Worm (Caenorhabditis elegans) whole organism, early embryonic: ENCODE results near the gene pals-34.

Experiments
- B0310.2 ChIP-seq: sonication (generic microtip); optimal IDR thresholded peaks from 2 replicates; lab custom pipeline; 2016; ENCODE audit warnings: mild to moderate bottlenecking, missing genetic modification characterization, missing compliant biosample characterization
- F13C5.2 ChIP-seq: sonication (generic microtip); optimal IDR thresholded peaks from 2 replicates; lab custom pipeline; 2017; ENCODE audit warnings: mild to moderate bottlenecking, missing genetic modification characterization, inconsistent platforms, missing compliant biosample characterization
- aly-1 ChIP-seq: sonication (generic microtip); optimal IDR thresholded peaks from 2 replicates; lab custom pipeline; 2016; ENCODE audit warnings: missing genetic modification characterization, missing compliant biosample characterization
- ama-1 ChIP-seq: fragments of 150-350 bp; optimal IDR thresholded peaks from 2 replicates; lab custom pipeline; 2014
- ceh-36 ChIP-seq: sonication (generic microtip); optimal IDR thresholded peaks from 2 replicates; lab custom pipeline; 2016; ENCODE audit warnings: missing genetic modification characterization, inconsistent platforms, missing compliant biosample characterization
- flt-1 ChIP-seq: fragments of 200-800 bp; sonication (Bioruptor generic); IDR thresholded peaks from 2 replicates; pipeline ENCODE4 v1.3.6; 2022; ENCODE audit warnings: missing genetic modification characterization, missing compliant biosample characterization
- hmbx-1 ChIP-seq: sonication (generic microtip); optimal IDR thresholded peaks from 2 replicates; lab custom pipeline; 2016; ENCODE audit warnings: mild to moderate bottlenecking, missing genetic modification characterization, missing compliant biosample characterization
- hnd-1 ChIP-seq: sonication (generic microtip); optimal IDR thresholded peaks from 2 replicates; lab custom pipeline; 2016; ENCODE audit warnings: missing genetic modification characterization, missing compliant biosample characterization
- scrt-1 ChIP-seq: fragments of 200-800 bp; sonication (Bioruptor generic); IDR thresholded peaks from 2 replicates; pipeline ENCODE4 v1.3.6; 2022; ENCODE audit warnings: missing genetic modification characterization, missing compliant biosample characterization
- sea-1 ChIP-seq: fragments of 200-800 bp; sonication (Bioruptor generic); conservative IDR thresholded peaks from 2 replicates; pipeline ENCODE4 v1.3.6; 2022; ENCODE audit warnings: missing genetic modification characterization, missing compliant biosample characterization
- tbx-11 ChIP-seq: fragments of 200-800 bp; sonication (Bioruptor generic); IDR thresholded peaks from 2 replicates; pipeline ENCODE4 v1.3.6; 2022; ENCODE audit warnings: missing genetic modification characterization, missing compliant biosample characterization
- tra-4 ChIP-seq: sonication (generic microtip); optimal IDR thresholded peaks from 2 replicates; lab custom pipeline; 2017; ENCODE audit warnings: missing genetic modification characterization, missing compliant biosample characterization

ce11 chrV:7980370-7980987, 24.2 kb upstream of the pals-34 start:
- TF ChIP-seq tra-4 (tag; lab: Kevin White, UChicago), result no peak
- no peak for TF ChIP-seq flt-1 (GFP tag; lab: Robert Waterston, UW)
- no peak for TF ChIP-seq ama-1
- TF ChIP-seq hnd-1 (tag; lab: Kevin White, UChicago), result no peak
- TF ChIP-seq ceh-36 (tag; lab: Kevin White, UChicago), result no peak
- TF ChIP-seq aly-1, result no peak
- no peak for TF ChIP-seq B0310.2 (tag; lab: Kevin White, UChicago)
- no peak for TF ChIP-seq tbx-11 (GFP tag; lab: Robert Waterston, UW)
- TF ChIP-seq F13C5.2 (tag; lab: Kevin White, UChicago), result no peak
- TF ChIP-seq hmbx-1 (tag; lab: Kevin White, UChicago), result no peak
- TF ChIP-seq sea-1, result no peak
- no peak for TF ChIP-seq scrt-1 (GFP tag; lab: Robert Waterston, UW)
